Worm (Caenorhabditis elegans) whole organism, L3 larva: ENCODE measurements around the gene T01G5.6.
A peak's percentile ranks its signal among the peaks of the same experiment; 100 is the strongest.

Experiments used
- R02D3.7 ChIP-seq: fragments of 150-350 bp; optimal IDR thresholded peaks from 2 replicates; lab custom pipeline; 2014; ENCODE audit warnings: missing biosample characterization, missing genetic modification characterization
- ZK546.5 ChIP-seq: sonication (generic microtip); optimal IDR thresholded peaks from 2 replicates; lab custom pipeline; 2017; ENCODE audit warnings: missing biosample characterization, missing genetic modification characterization
- aly-2 ChIP-seq: fragments of 150-350 bp; optimal IDR thresholded peaks from 2 replicates; lab custom pipeline; 2014; ENCODE audit warnings: missing biosample characterization, missing genetic modification characterization
- ama-1 ChIP-seq: fragments of 150-350 bp; optimal IDR thresholded peaks from 2 replicates; lab custom pipeline; 2018
- ceh-16 ChIP-seq: sonication (generic microtip); optimal IDR thresholded peaks from 2 replicates; lab custom pipeline; 2017; ENCODE audit warnings: missing biosample characterization, missing genetic modification characterization
- ceh-28 ChIP-seq: fragments of 150-350 bp; optimal IDR thresholded peaks from 2 replicates; lab custom pipeline; 2014; ENCODE audit warnings: missing biosample characterization, missing genetic modification reagents, missing genetic modification characterization
- ceh-82 ChIP-seq: fragments of 150-350 bp; optimal IDR thresholded peaks from 2 replicates; lab custom pipeline; 2014; ENCODE audit warnings: missing biosample characterization, missing genetic modification characterization
- ceh-9 ChIP-seq: sonication (generic microtip); optimal IDR thresholded peaks from 2 replicates; lab custom pipeline; 2018; ENCODE audit warnings: missing biosample characterization, missing genetic modification characterization
- daf-12 ChIP-seq: fragments of 150-350 bp; optimal IDR thresholded peaks from 2 replicates; lab custom pipeline; 2014; ENCODE audit warnings: missing biosample characterization, missing genetic modification reagents, missing genetic modification characterization
- egl-27 ChIP-seq: sonication (generic microtip); optimal IDR thresholded peaks from 4 replicates; lab custom pipeline; 2017; ENCODE audit warnings: missing biosample characterization, missing genetic modification reagents, missing genetic modification characterization
- egl-5 ChIP-seq: fragments of 150-350 bp; optimal IDR thresholded peaks from 2 replicates; lab custom pipeline; 2017; ENCODE audit warnings: missing biosample characterization, missing genetic modification reagents, missing genetic modification characterization, inconsistent platforms
- elt-1 ChIP-seq: fragments of 150-350 bp; optimal IDR thresholded peaks from 2 replicates; lab custom pipeline; 2014; ENCODE audit warnings: missing biosample characterization, missing genetic modification characterization
- elt-2 ChIP-seq: sonication (generic microtip); optimal IDR thresholded peaks from 2 replicates; lab custom pipeline; 2016; ENCODE audit warnings: missing genetic modification reagents, mild to moderate bottlenecking, missing genetic modification characterization, missing compliant biosample characterization
- elt-3 ChIP-seq, 3 experiments: fragments of 150-350 bp in 1 of 3; sonication (generic microtip) in 2 of 3; optimal IDR thresholded peaks; 2 replicates in 2 of 3; 4 replicates in 1 of 3; lab custom pipeline; 2014 to 2017; ENCODE audit warnings: missing biosample characterization in 3 of 3, missing genetic modification characterization in 3 of 3
- eor-1 ChIP-seq, 2 experiments: fragments of 150-350 bp; optimal IDR thresholded peaks; 2 replicates each; lab custom pipeline; 2014 to 2018; ENCODE audit warnings: missing biosample characterization in 2 of 2, missing genetic modification characterization in 2 of 2
- fkh-10 ChIP-seq: sonication (generic microtip); optimal IDR thresholded peaks from 2 replicates; lab custom pipeline; 2017; ENCODE audit warnings: missing biosample characterization, missing genetic modification reagents, missing genetic modification characterization
- fkh-2 ChIP-seq: fragments of 150-350 bp; optimal IDR thresholded peaks from 2 replicates; lab custom pipeline; 2014; ENCODE audit warnings: missing biosample characterization, missing genetic modification reagents, missing genetic modification characterization
- fos-1 ChIP-seq: fragments of 150-350 bp; optimal IDR thresholded peaks from 2 replicates; lab custom pipeline; 2014; ENCODE audit warnings: missing biosample characterization, missing genetic modification characterization
- hmg-11 ChIP-seq: sonication (generic microtip); optimal IDR thresholded peaks from 2 replicates; lab custom pipeline; 2016; ENCODE audit warnings: missing genetic modification characterization, missing compliant biosample characterization
- jun-1 ChIP-seq: fragments of 150-350 bp; optimal IDR thresholded peaks from 2 replicates; lab custom pipeline; 2014; ENCODE audit warnings: missing biosample characterization, missing genetic modification reagents, missing genetic modification characterization
- lin-15B ChIP-seq: fragments of 150-350 bp; optimal IDR thresholded peaks from 2 replicates; lab custom pipeline; 2014; ENCODE audit warnings: missing biosample characterization, missing genetic modification characterization
- lin-39 ChIP-seq: fragments of 150-350 bp; optimal IDR thresholded peaks from 2 replicates; lab custom pipeline; 2018; ENCODE audit warnings: missing biosample characterization, missing genetic modification reagents, missing genetic modification characterization
- lsy-12 ChIP-seq: sonication (generic microtip); optimal IDR thresholded peaks from 2 replicates; lab custom pipeline; 2016; ENCODE audit warnings: mild to moderate bottlenecking, missing genetic modification characterization, missing compliant biosample characterization
- mdl-1 ChIP-seq: fragments of 150-350 bp; optimal IDR thresholded peaks from 2 replicates; lab custom pipeline; 2014; ENCODE audit warnings: missing biosample characterization, missing genetic modification characterization
- mml-1 ChIP-seq: fragments of 150-350 bp; sonication (generic microtip); optimal IDR thresholded peaks from 3 replicates; lab custom pipeline; 2014; ENCODE audit warnings: missing biosample characterization, missing genetic modification characterization
- nfya-1 ChIP-seq: sonication (generic microtip); optimal IDR thresholded peaks from 2 replicates; lab custom pipeline; 2017; ENCODE audit warnings: missing genetic modification characterization, mild to moderate bottlenecking, missing compliant biosample characterization, antibody characterized with exemption, moderate library complexity; ENCODE audit not compliant: insufficient read depth
- nhr-11 ChIP-seq: fragments of 150-350 bp; optimal IDR thresholded peaks from 2 replicates; lab custom pipeline; 2014; ENCODE audit warnings: missing biosample characterization, missing genetic modification characterization
- nhr-12 ChIP-seq: fragments of 150-350 bp; optimal IDR thresholded peaks from 2 replicates; lab custom pipeline; 2014; ENCODE audit warnings: missing biosample characterization, missing genetic modification characterization
- nhr-23 ChIP-seq: fragments of 150-350 bp; optimal IDR thresholded peaks from 2 replicates; lab custom pipeline; 2014; ENCODE audit warnings: missing biosample characterization, missing genetic modification reagents, missing genetic modification characterization
- nhr-237 ChIP-seq: fragments of 150-350 bp; optimal IDR thresholded peaks from 2 replicates; lab custom pipeline; 2014; ENCODE audit warnings: missing biosample characterization, missing genetic modification characterization
- nhr-25 ChIP-seq: sonication (generic microtip); optimal IDR thresholded peaks from 2 replicates; lab custom pipeline; 2017; ENCODE audit warnings: missing biosample characterization, missing genetic modification characterization
- nhr-28 ChIP-seq: fragments of 150-350 bp; optimal IDR thresholded peaks from 2 replicates; lab custom pipeline; 2014; ENCODE audit warnings: missing biosample characterization, missing genetic modification characterization
- nhr-43 ChIP-seq: sonication (generic microtip); optimal IDR thresholded peaks from 2 replicates; lab custom pipeline; 2016; ENCODE audit warnings: mild to moderate bottlenecking, missing genetic modification characterization, missing compliant biosample characterization; ENCODE audit not compliant: poor library complexity, severe bottlenecking
- nhr-67 ChIP-seq: fragments of 150-350 bp; optimal IDR thresholded peaks from 2 replicates; lab custom pipeline; 2014; ENCODE audit warnings: missing biosample characterization, missing genetic modification characterization
- nhr-76 ChIP-seq: fragments of 150-350 bp; sonication (generic microtip); optimal IDR thresholded peaks from 5 replicates; lab custom pipeline; 2014; ENCODE audit warnings: missing biosample characterization, missing genetic modification characterization
- nhr-77 ChIP-seq: fragments of 150-350 bp; optimal IDR thresholded peaks from 2 replicates; lab custom pipeline; 2014; ENCODE audit warnings: missing biosample characterization, missing genetic modification characterization
- pha-4 ChIP-seq: fragments of 150-350 bp; optimal IDR thresholded peaks from 2 replicates; lab custom pipeline; 2014; ENCODE audit warnings: missing biosample characterization, missing genetic modification reagents, missing genetic modification characterization
- pqm-1 ChIP-seq: fragments of 150-350 bp; optimal IDR thresholded peaks from 2 replicates; lab custom pipeline; 2017; ENCODE audit warnings: missing biosample characterization, missing genetic modification characterization, inconsistent platforms
- sea-2 ChIP-seq: fragments of 150-350 bp; sonication (generic microtip); optimal IDR thresholded peaks from 4 replicates; lab custom pipeline; 2014; ENCODE audit warnings: missing biosample characterization, missing genetic modification reagents, missing genetic modification characterization
- skn-1 ChIP-seq: fragments of 150-350 bp; optimal IDR thresholded peaks from 2 replicates; lab custom pipeline; 2014; ENCODE audit warnings: missing biosample characterization, missing genetic modification characterization
- snpc-4 ChIP-seq: fragments of 150-350 bp; optimal IDR thresholded peaks from 2 replicates; lab custom pipeline; 2014; ENCODE audit warnings: missing biosample characterization, missing genetic modification characterization
- tbx-2 ChIP-seq: sonication (generic microtip); optimal IDR thresholded peaks from 2 replicates; lab custom pipeline; 2016; ENCODE audit warnings: mild to moderate bottlenecking, missing genetic modification characterization, missing compliant biosample characterization
- unc-39 ChIP-seq: sonication (generic microtip); optimal IDR thresholded peaks from 4 replicates; lab custom pipeline; 2017; ENCODE audit warnings: missing biosample characterization, missing genetic modification characterization
- unc-62 ChIP-seq: fragments of 150-350 bp; sonication (generic microtip); optimal IDR thresholded peaks from 4 replicates; lab custom pipeline; 2014; ENCODE audit warnings: missing biosample characterization, missing genetic modification reagents, missing genetic modification characterization
- zag-1 ChIP-seq: fragments of 150-350 bp; optimal IDR thresholded peaks from 2 replicates; lab custom pipeline; 2014; ENCODE audit warnings: missing biosample characterization, missing genetic modification characterization
- ztf-11 ChIP-seq: fragments of 150-350 bp; optimal IDR thresholded peaks from 2 replicates; lab custom pipeline; 2014; ENCODE audit warnings: missing biosample characterization, missing genetic modification characterization
- ztf-4 ChIP-seq: fragments of 150-350 bp; optimal IDR thresholded peaks from 2 replicates; lab custom pipeline; 2014; ENCODE audit warnings: missing biosample characterization, missing genetic modification characterization

T01G5.6 gene

ce11 chrV:15087207-15087706 is 26.6 kb downstream of the T01G5.6 start, which contains the start of the genes C01G10.15 and C01G10.6:
TSS of gene C01G10.15 (minus strand) at chrV:15087307.
TSS of gene C01G10.6 (plus strand) at chrV:15087656.
- TF ChIP-seq pha-4 (tag; lab: Kevin White, UChicago) = peak; percentile 27
- TF ChIP-seq sea-2 (GFP tag; lab: Kevin White, UChicago) = no peak

DNA sequence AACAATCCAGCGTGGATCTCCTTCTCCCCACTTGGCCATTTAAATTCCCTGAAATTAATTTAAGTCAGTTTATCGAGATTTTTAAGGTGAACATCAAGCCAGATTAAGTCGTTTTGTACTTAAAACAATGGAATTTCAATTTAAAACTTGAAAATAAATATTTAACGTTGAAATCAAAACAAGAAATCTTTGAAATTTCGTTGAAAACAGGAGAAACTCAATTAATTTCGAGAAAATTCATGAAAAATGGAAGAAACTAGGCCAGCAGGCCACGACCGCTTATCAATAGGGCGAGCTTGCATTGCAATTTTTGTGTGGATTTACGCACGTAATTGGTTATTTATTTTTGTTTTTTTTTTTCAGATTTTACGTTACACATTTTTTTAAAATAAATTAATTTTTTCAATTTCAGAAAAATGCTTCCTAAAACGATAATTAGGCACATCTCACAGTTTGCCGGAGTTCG is 28.5 kb downstream of the T01G5.6 start, which contains the start of the genes ahsa-1 and C01G10.7:
Gene ahsa-1 (minus strand): TSS at position 51 of the 466 bp plus-strand sequence.
Gene C01G10.7 (plus strand): TSS at position 413 of the 466 bp plus-strand sequence.
- no peak for TF ChIP-seq sea-2 (GFP tag; lab: Kevin White, UChicago)
- TF ChIP-seq nhr-237 (tag; lab: Kevin White, UChicago) = no peak
- TF ChIP-seq ama-1 (lab: Kevin White, UChicago) = no peak
- TF ChIP-seq nhr-67 = no peak
- no peak for TF ChIP-seq mml-1 (tag; lab: Kevin White, UChicago)
- peak; percentile 58 for TF ChIP-seq jun-1 (tag; lab: Kevin White, UChicago)
- TF ChIP-seq unc-39 = no peak
- peak; percentile 86 for TF ChIP-seq nhr-25 (tag; lab: Kevin White, UChicago)
- TF ChIP-seq nhr-77 (tag; lab: Kevin White, UChicago) = peak; percentile 37
- no peak for TF ChIP-seq nhr-12 (tag; lab: Kevin White, UChicago)
- TF ChIP-seq daf-12 (tag; lab: Kevin White, UChicago) = no peak
- peak; percentile 13 for TF ChIP-seq egl-27 (tag; lab: Kevin White, UChicago)
- no peak for TF ChIP-seq ztf-4
- TF ChIP-seq fos-1 (tag; lab: Kevin White, UChicago) = no peak
- peak; percentile 89 for TF ChIP-seq nfya-1
- TF ChIP-seq nhr-23 (tag; lab: Kevin White, UChicago) = no peak
- peak; percentile 82 for TF ChIP-seq pqm-1 (tag; lab: Kevin White, UChicago)
- TF ChIP-seq R02D3.7 = peak; percentile 98
- no peak for TF ChIP-seq fkh-2 (tag; lab: Kevin White, UChicago)
- peak; percentile 85 for TF ChIP-seq lsy-12
- TF ChIP-seq nhr-76 (tag; lab: Kevin White, UChicago) = peak; percentile 0
- peak; percentile 15 for TF ChIP-seq skn-1 (tag; lab: Kevin White, UChicago)
- TF ChIP-seq aly-2 (tag; lab: Kevin White, UChicago) = no peak
- peak; percentile 95 for TF ChIP-seq pha-4 (tag; lab: Kevin White, UChicago)
- TF ChIP-seq eor-1 (tag; optimal IDR thresholded peaks at IDR 0.05; lab: Kevin White, UChicago) = peak in 1 of 2 experiments; percentile 45
- TF ChIP-seq nhr-28 = no peak
- TF ChIP-seq tbx-2 (tag; lab: Kevin White, UChicago) = peak; percentile 37
- no peak for TF ChIP-seq elt-3 (tag; optimal IDR thresholded peaks at IDR 0.05; lab: Kevin White, UChicago)
- peak; percentile 61 for TF ChIP-seq elt-2 (tag; lab: Kevin White, UChicago)
- peak; percentile 99 for TF ChIP-seq lin-15B (tag; lab: Kevin White, UChicago)
- peak; percentile 92 for TF ChIP-seq fkh-10 (GFP tag; lab: Kevin White, UChicago)
- no peak for TF ChIP-seq unc-62 (GFP tag; lab: Kevin White, UChicago)
- TF ChIP-seq snpc-4 = peak; percentile 87
- no peak for TF ChIP-seq ztf-11 (tag; lab: Kevin White, UChicago)
- peak; percentile 83 for TF ChIP-seq hmg-11
- no peak for TF ChIP-seq mdl-1 (tag; lab: Kevin White, UChicago)
- peak; percentile 11 for TF ChIP-seq nhr-11 (tag; lab: Kevin White, UChicago)
- peak; percentile 95 for TF ChIP-seq nhr-43 (tag; lab: Kevin White, UChicago)
- peak; percentile 87 for TF ChIP-seq egl-5 (tag; lab: Kevin White, UChicago)
- no peak for TF ChIP-seq ceh-9 (tag; lab: Kevin White, UChicago)
- TF ChIP-seq lin-39 = peak; percentile 75
- TF ChIP-seq zag-1 (tag; lab: Kevin White, UChicago) = no peak
- no peak for TF ChIP-seq ZK546.5 (tag; lab: Kevin White, UChicago)
- peak; percentile 77 for TF ChIP-seq ceh-28 (tag; lab: Kevin White, UChicago)
- no peak for TF ChIP-seq elt-1 (tag; lab: Kevin White, UChicago)
- no peak for TF ChIP-seq ceh-16 (tag; lab: Kevin White, UChicago)
- peak; percentile 68 for TF ChIP-seq ceh-82
